Worm (Caenorhabditis elegans): ENCODE measurements around the gene T25B6.4.

- TF ChIP-seq efl-1 (optimal IDR thresholded peaks at IDR 0.05) (no peak), efl-1 (GFP tag; optimal IDR thresholded peaks at IDR 0.05 in 1 of 2) (no peak), fkh-10 (GFP tag; optimal IDR thresholded peaks at IDR 0.05) (no peak), aha-1 (tag; optimal IDR thresholded peaks at IDR 0.05) (no peak), elt-3 (tag; optimal IDR thresholded peaks at IDR 0.05) (no peak), ceh-82 (tag; optimal IDR thresholded peaks at IDR 0.05) (no peak), Y116A8C.19 (tag; optimal IDR thresholded peaks at IDR 0.05; ENCODE audit: borderline replicate concordance) (no peak), unc-62 (GFP tag; optimal IDR thresholded peaks at IDR 0.05) (no peak), nhr-237 (tag; optimal IDR thresholded peaks at IDR 0.05) (no peak), xbp-1 (tag; optimal IDR thresholded peaks at IDR 0.05) (no peak), lin-13 (GFP tag; optimal IDR thresholded peaks at IDR 0.05) (no peak), lin-39 (tag; optimal IDR thresholded peaks at IDR 0.05) (no peak), pax-3 (tag; optimal IDR thresholded peaks at IDR 0.05) (no peak), ama-1 (optimal IDR thresholded peaks at IDR 0.05) (no peak), nhr-71 (tag; optimal IDR thresholded peaks at IDR 0.05) (no peak)
Observed at ce11 chrX:8987828-8988227, 27.7 kb upstream of the T25B6.4 start, which contains the start of gene twk-18.

Data from whole organism, L1 larva.